Worm (Caenorhabditis elegans): ENCODE measurements around the gene aldo-2.

- TF ChIP-seq nhr-67 (tag; optimal IDR thresholded peaks at IDR 0.05), result no peak
- TF ChIP-seq nhr-237 (tag; optimal IDR thresholded peaks at IDR 0.05), result no peak
- TF ChIP-seq snpc-4 (tag; optimal IDR thresholded peaks at IDR 0.05), result no peak
- TF ChIP-seq fkh-10 (GFP tag; optimal IDR thresholded peaks at IDR 0.05), result no peak
Measured at ce11 chrIII:5922236-5922635, 45.8 kb upstream of the aldo-2 start.

All from whole organism, L3 larva.